Worm (Caenorhabditis elegans) whole organism, L1 larva: Measurements from ENCODE around the gene fard-1.

Source experiments
- aha-1 ChIP-seq: fragments of 150-350 bp; optimal IDR thresholded peaks from 2 replicates; lab custom pipeline; 2014; ENCODE audit warnings: missing biosample characterization, missing genetic modification characterization
- ama-1 ChIP-seq: fragments of 150-350 bp; optimal IDR thresholded peaks from 2 replicates; lab custom pipeline; 2014
- ces-1 ChIP-seq: fragments of 150-350 bp; optimal IDR thresholded peaks from 2 replicates; lab custom pipeline; 2014; ENCODE audit warnings: missing biosample characterization, missing genetic modification reagents, missing genetic modification characterization
- dpl-1 ChIP-seq, 3 experiments: fragments of 150-350 bp in 2 of 3; sonication (generic microtip) in 1 of 3; optimal IDR thresholded peaks; 2 replicates each; lab custom pipeline; 2014 to 2017; ENCODE audit warnings: missing biosample characterization in 3 of 3, missing genetic modification characterization in 3 of 3, missing genetic modification reagents in 3 of 3
- elt-2 ChIP-seq: sonication (generic microtip); optimal IDR thresholded peaks from 2 replicates; lab custom pipeline; 2016; ENCODE audit warnings: missing genetic modification characterization, mild to moderate bottlenecking, inconsistent platforms, missing compliant biosample characterization, missing genetic modification reagents
- elt-3 ChIP-seq, 6 experiments: fragments of 150-350 bp in 1 of 6; sonication (generic microtip); optimal IDR thresholded peaks; 2 replicates each; lab custom pipeline; 2017 to 2018; ENCODE audit warnings: missing biosample characterization in 6 of 6, missing genetic modification characterization in 6 of 6, inconsistent platforms in 1 of 6
- fkh-10 ChIP-seq: sonication (generic microtip); optimal IDR thresholded peaks from 2 replicates; lab custom pipeline; 2017; ENCODE audit warnings: missing biosample characterization, missing genetic modification reagents, missing genetic modification characterization
- lin-13 ChIP-seq: fragments of 150-350 bp; optimal IDR thresholded peaks from 2 replicates; lab custom pipeline; 2014; ENCODE audit warnings: missing biosample characterization, missing genetic modification reagents, missing genetic modification characterization
- nhr-12 ChIP-seq: sonication (generic microtip); optimal IDR thresholded peaks from 2 replicates; lab custom pipeline; 2017; ENCODE audit warnings: missing biosample characterization, missing genetic modification characterization
- nhr-237 ChIP-seq: fragments of 150-350 bp; optimal IDR thresholded peaks from 2 replicates; lab custom pipeline; 2014; ENCODE audit warnings: missing biosample characterization, missing genetic modification characterization

ce11 chrX:2895646-2896045 is 37.5 kb upstream of the fard-1 start:
- TF ChIP-seq ces-1 (GFP tag; lab: Kevin White, UChicago), result no peak
- no peak for TF ChIP-seq nhr-12 (tag; lab: Kevin White, UChicago)
- TF ChIP-seq aha-1, result no peak
- TF ChIP-seq elt-3 (tag; optimal IDR thresholded peaks at IDR 0.05; lab: Kevin White, UChicago), result peak in 1 of 6 experiments; percentile 46
- no peak for TF ChIP-seq nhr-237
- TF ChIP-seq fkh-10 (GFP tag; lab: Kevin White, UChicago), result no peak
- no peak for TF ChIP-seq ama-1 (lab: Kevin White, UChicago)
- TF ChIP-seq lin-13, result no peak
- no peak for TF ChIP-seq dpl-1 (GFP tag; optimal IDR thresholded peaks at IDR 0.05; lab: Kevin White, UChicago)
- no peak for TF ChIP-seq elt-2 (tag; lab: Kevin White, UChicago)
